Worm (Caenorhabditis elegans): ENCODE measurements around the gene eif-2Bgamma.

ce11 chrII:6994677-6995076 lies 27.2 kb upstream of the eif-2Bgamma start, which contains the start of gene unc-104:
- TF ChIP-seq nhr-12 (tag; optimal IDR thresholded peaks at IDR 0.05) = no peak
- no peak for TF ChIP-seq ceh-43 (GFP tag; optimal IDR thresholded peaks at IDR 0.05)
- TF ChIP-seq mep-1 (tag; optimal IDR thresholded peaks at IDR 0.05) = no peak
- TF ChIP-seq snpc-4 (tag; optimal IDR thresholded peaks at IDR 0.05) = no peak
- no peak for TF ChIP-seq lsy-2 (tag; optimal IDR thresholded peaks at IDR 0.05)
- no peak for TF ChIP-seq unc-62 (GFP tag; optimal IDR thresholded peaks at IDR 0.05)
- no peak for TF ChIP-seq elt-1 (tag; optimal IDR thresholded peaks at IDR 0.05; ENCODE audit: borderline replicate concordance, insufficient read depth)
- TF ChIP-seq ztf-11 (tag; optimal IDR thresholded peaks at IDR 0.05) = no peak
- TF ChIP-seq M03D4.4 (tag; optimal IDR thresholded peaks at IDR 0.05) = no peak
- no peak for TF ChIP-seq nhr-28 (tag; optimal IDR thresholded peaks at IDR 0.05)
- no peak for TF ChIP-seq pha-4 (tag; optimal IDR thresholded peaks at IDR 0.05)
